Fruit fly (Drosophila melanogaster) whole organism, embryonic: ENCODE measurements around the gene ND-MNLL.

Experiments
- B-H2 ChIP-seq: fragments of 200-800 bp; sonication (Bioruptor generic); optimal IDR thresholded peaks from 2 replicates; lab custom pipeline; 2018; ENCODE audit warnings: missing biosample characterization, mild to moderate bottlenecking, missing genetic modification characterization
- BtbVII ChIP-seq: fragments of 200-800 bp; sonication (Bioruptor generic); optimal IDR thresholded peaks from 3 replicates; lab custom pipeline; 2017; ENCODE audit warnings: missing biosample characterization, mild to moderate bottlenecking, missing genetic modification characterization
- CG1024 ChIP-seq: fragments of 200-800 bp; sonication (Bioruptor generic); IDR thresholded peaks from 2 replicates; pipeline ENCODE4 v1.3.6; 2022; ENCODE audit warnings: missing biosample characterization, missing genetic modification characterization
- CG10274 ChIP-seq: fragments of 200-800 bp; sonication (Bioruptor generic); optimal IDR thresholded peaks from 3 replicates; lab custom pipeline; 2017; ENCODE audit warnings: missing biosample characterization, mild to moderate bottlenecking, missing genetic modification characterization
- CG11085 ChIP-seq: fragments of 200-800 bp; sonication (Bioruptor generic); IDR thresholded peaks from 2 replicates; pipeline ENCODE4 v1.3.6; 2022; ENCODE audit warnings: missing biosample characterization, missing genetic modification characterization
- CG11247 ChIP-seq: fragments of 200-800 bp; sonication (Bioruptor generic); IDR thresholded peaks from 2 replicates; pipeline ENCODE4 v1.3.6; 2022; ENCODE audit warnings: missing biosample characterization, missing genetic modification characterization
- CG12769 ChIP-seq: fragments of 200-800 bp; sonication (Bioruptor generic); optimal IDR thresholded peaks from 2 replicates; lab custom pipeline; 2019; ENCODE audit warnings: missing biosample characterization, mild to moderate bottlenecking, missing genetic modification characterization, moderate library complexity
- CG12942 ChIP-seq: fragments of 200-800 bp; sonication (Bioruptor generic); optimal IDR thresholded peaks from 3 replicates; lab custom pipeline; 2016; ENCODE audit warnings: missing biosample characterization, missing genetic modification characterization
- CG13624 ChIP-seq: fragments of 200-800 bp; sonication (Bioruptor generic); optimal IDR thresholded peaks from 2 replicates; lab custom pipeline; 2016; ENCODE audit warnings: missing biosample characterization, missing genetic modification characterization
- CG1602 ChIP-seq: fragments of 200-800 bp; sonication (Bioruptor generic); optimal IDR thresholded peaks from 3 replicates; lab custom pipeline; 2016; ENCODE audit warnings: missing biosample characterization, missing genetic modification characterization
- CG17359 ChIP-seq: fragments of 200-800 bp; sonication (Bioruptor generic); optimal IDR thresholded peaks from 3 replicates; lab custom pipeline; 2018; ENCODE audit warnings: missing biosample characterization, mild to moderate bottlenecking, missing genetic modification characterization, moderate library complexity
- CG18011 ChIP-seq: fragments of 200-800 bp; sonication (Bioruptor generic); optimal IDR thresholded peaks from 2 replicates; lab custom pipeline; 2017; ENCODE audit warnings: missing biosample characterization, missing genetic modification characterization, mild to moderate bottlenecking, moderate library complexity, missing genotype
- CG2116 ChIP-seq: fragments of 200-800 bp; sonication (Bioruptor generic); optimal IDR thresholded peaks from 3 replicates; lab custom pipeline; 2018; ENCODE audit warnings: missing biosample characterization, mild to moderate bottlenecking, missing genetic modification characterization
- CG6813 ChIP-seq: fragments of 200-800 bp; sonication (Bioruptor generic); optimal IDR thresholded peaks from 2 replicates; lab custom pipeline; 2017; ENCODE audit warnings: missing biosample characterization, missing genetic modification characterization, mild to moderate bottlenecking, moderate library complexity, missing genetic modification reagents
- CG7745 ChIP-seq: fragments of 200-800 bp; sonication (Bioruptor generic); optimal IDR thresholded peaks from 2 replicates; lab custom pipeline; 2018; ENCODE audit warnings: missing biosample characterization, mild to moderate bottlenecking, missing genetic modification characterization, moderate library complexity
- CG7987 ChIP-seq: fragments of 200-800 bp; sonication (Bioruptor generic); optimal IDR thresholded peaks from 2 replicates; lab custom pipeline; 2018; ENCODE audit warnings: missing biosample characterization, mild to moderate bottlenecking, missing genetic modification characterization, moderate library complexity
- CG8359 ChIP-seq: fragments of 200-800 bp; sonication (Bioruptor generic); optimal IDR thresholded peaks from 2 replicates; lab custom pipeline; 2017; ENCODE audit warnings: missing biosample characterization, mild to moderate bottlenecking, missing genetic modification characterization, borderline replicate concordance
- CG8765 ChIP-seq: fragments of 200-800 bp; sonication (Bioruptor generic); IDR thresholded peaks from 2 replicates; pipeline ENCODE4 v1.3.6; 2022; ENCODE audit warnings: missing biosample characterization, missing genetic modification characterization
- CkIIα-i1 ChIP-seq: fragments of 200-800 bp; sonication (Bioruptor generic); IDR thresholded peaks from 2 replicates; pipeline ENCODE4 v1.3.6; 2022; ENCODE audit warnings: missing biosample characterization, missing genetic modification characterization
- Dbx ChIP-seq: fragments of 200-800 bp; sonication (Bioruptor generic); IDR thresholded peaks from 3 replicates; pipeline ENCODE4 v1.3.6; 2022; ENCODE audit warnings: missing biosample characterization, missing genetic modification characterization
- Fer2 ChIP-seq: fragments of 200-800 bp; sonication (Bioruptor generic); optimal IDR thresholded peaks from 2 replicates; lab custom pipeline; 2018; ENCODE audit warnings: missing biosample characterization, mild to moderate bottlenecking, missing genetic modification characterization, moderate library complexity
- Gug ChIP-seq: fragments of 200-800 bp; sonication (Bioruptor generic); IDR thresholded peaks from 4 replicates; pipeline ENCODE4 v1.3.6; 2022; ENCODE audit warnings: missing biosample characterization, missing genetic modification characterization
- HmgZ ChIP-seq: fragments of 200-800 bp; sonication (Bioruptor generic); optimal IDR thresholded peaks from 2 replicates; lab custom pipeline; 2018; ENCODE audit warnings: missing biosample characterization, mild to moderate bottlenecking, missing genetic modification characterization
- Lhr ChIP-seq: fragments of 200-800 bp; sonication (Bioruptor generic); optimal IDR thresholded peaks from 3 replicates; lab custom pipeline; 2017; ENCODE audit warnings: mild to moderate bottlenecking, missing biosample characterization, missing genetic modification reagents, missing genetic modification characterization
- NFAT ChIP-seq: fragments of 200-800 bp; sonication (Bioruptor generic); IDR thresholded peaks from 2 replicates; pipeline ENCODE4 v1.3.6; 2022; ENCODE audit warnings: missing biosample characterization, missing genetic modification characterization
- Oaz ChIP-seq: fragments of 200-800 bp; sonication (Bioruptor generic); IDR thresholded peaks from 2 replicates; pipeline ENCODE4 v1.3.6; 2022; ENCODE audit warnings: missing biosample characterization, missing genetic modification characterization
- Side ChIP-seq: fragments of 200-800 bp; sonication (Bioruptor generic); optimal IDR thresholded peaks from 2 replicates; lab custom pipeline; 2016; ENCODE audit warnings: missing biosample characterization, missing genetic modification characterization
- TFAM ChIP-seq: fragments of 200-800 bp; sonication (Bioruptor generic); optimal IDR thresholded peaks from 2 replicates; lab custom pipeline; 2017; ENCODE audit warnings: missing biosample characterization, missing genetic modification characterization, inconsistent platforms
- Taf1 ChIP-seq: fragments of 200-800 bp; sonication (Bioruptor generic); IDR thresholded peaks from 2 replicates; pipeline ENCODE4 v1.3.6; 2022; ENCODE audit warnings: missing biosample characterization, missing genetic modification characterization
- Xrp1 ChIP-seq: fragments of 200-800 bp; sonication (Bioruptor generic); IDR thresholded peaks from 2 replicates; pipeline ENCODE4 v1.3.6; 2022; ENCODE audit warnings: missing biosample characterization, missing genetic modification characterization
- YL-1 ChIP-seq: fragments of 200-800 bp; sonication (Bioruptor generic); optimal IDR thresholded peaks from 3 replicates; lab custom pipeline; 2017; ENCODE audit warnings: missing biosample characterization, mild to moderate bottlenecking, missing genetic modification characterization
- ac ChIP-seq: fragments of 200-800 bp; sonication (Bioruptor generic); optimal IDR thresholded peaks from 3 replicates; lab custom pipeline; 2017; ENCODE audit warnings: missing biosample characterization, mild to moderate bottlenecking, missing genetic modification characterization
- cg ChIP-seq: fragments of 200-800 bp; sonication (Bioruptor generic); optimal IDR thresholded peaks from 3 replicates; lab custom pipeline; 2019; ENCODE audit warnings: missing biosample characterization, mild to moderate bottlenecking, missing genetic modification characterization, moderate library complexity
- chm ChIP-seq: fragments of 200-800 bp; sonication (Bioruptor generic); IDR thresholded peaks from 2 replicates; pipeline ENCODE4 v1.3.6; 2022; ENCODE audit warnings: missing biosample characterization, missing genetic modification characterization
- ci ChIP-seq: fragments of 200-800 bp; sonication (Bioruptor generic); IDR thresholded peaks from 3 replicates; pipeline ENCODE4 v1.3.6; 2022; ENCODE audit warnings: missing biosample characterization, missing genetic modification characterization
- croc ChIP-seq: fragments of 200-800 bp; sonication (Bioruptor generic); conservative IDR thresholded peaks from 3 replicates; pipeline ENCODE4 v1.3.6; 2022; ENCODE audit warnings: missing biosample characterization, missing genetic modification characterization
- da ChIP-seq: fragments of 200-800 bp; sonication (Bioruptor generic); optimal IDR thresholded peaks from 2 replicates; lab custom pipeline; 2016; ENCODE audit warnings: missing biosample characterization, missing genetic modification characterization
- esg ChIP-seq: fragments of 200-800 bp; sonication (Bioruptor generic); conservative IDR thresholded peaks from 2 replicates; pipeline ENCODE4 v1.3.6; 2022; ENCODE audit warnings: missing biosample characterization, missing genetic modification characterization
- lov ChIP-seq, 2 experiments: fragments of 200-800 bp in 1 of 2; fragments of >200 bp in 1 of 2; sonication (Bioruptor generic) in 1 of 2; IDR thresholded peaks in 1 of 2; optimal IDR thresholded peaks in 1 of 2; 2 replicates in 1 of 2; 3 replicates in 1 of 2; pipeline versions ENCODE4 v1.3.6 to Lab custom; 2017 to 2022; ENCODE audit warnings: missing biosample characterization in 1 of 2, missing genetic modification characterization in 1 of 2
- nau ChIP-seq: fragments of 200-800 bp; sonication (Bioruptor generic); optimal IDR thresholded peaks from 3 replicates; lab custom pipeline; 2017; ENCODE audit warnings: missing biosample characterization, mild to moderate bottlenecking, missing genetic modification characterization, missing genetic modification reagents
- phol ChIP-seq: fragments of 200-800 bp; sonication (Bioruptor generic); optimal IDR thresholded peaks from 3 replicates; lab custom pipeline; 2018; ENCODE audit warnings: missing biosample characterization, mild to moderate bottlenecking, missing genetic modification characterization, moderate library complexity
- seq ChIP-seq: fragments of 200-800 bp; sonication (Bioruptor generic); IDR thresholded peaks from 2 replicates; pipeline ENCODE4 v1.3.6; 2022; ENCODE audit warnings: missing biosample characterization, missing genetic modification characterization
- sima ChIP-seq: fragments of 200-800 bp; sonication (Bioruptor generic); optimal IDR thresholded peaks from 2 replicates; lab custom pipeline; 2016; ENCODE audit warnings: missing biosample characterization, missing genetic modification characterization
- sisA ChIP-seq: fragments of 200-800 bp; sonication (Bioruptor generic); IDR thresholded peaks from 2 replicates; pipeline ENCODE4 v1.3.6; 2022; ENCODE audit warnings: missing biosample characterization, missing genetic modification characterization
- slp2 ChIP-seq: fragments of 200-800 bp; sonication (Bioruptor generic); optimal IDR thresholded peaks from 2 replicates; lab custom pipeline; 2016; ENCODE audit warnings: missing biosample characterization, missing genetic modification characterization
- sr ChIP-seq: fragments of 200-800 bp; sonication (Bioruptor generic); IDR thresholded peaks from 3 replicates; pipeline ENCODE4 v1.3.6; 2022; ENCODE audit warnings: missing biosample characterization, missing genetic modification characterization
- sug ChIP-seq: fragments of 200-800 bp; optimal IDR thresholded peaks from 2 replicates; lab custom pipeline; 2019; ENCODE audit warnings: missing biosample characterization, mild to moderate bottlenecking, missing genetic modification characterization, moderate library complexity
- tx ChIP-seq: fragments of 200-800 bp; sonication (Bioruptor generic); optimal IDR thresholded peaks from 2 replicates; lab custom pipeline; 2016; ENCODE audit warnings: missing biosample characterization, missing genetic modification characterization
- yki ChIP-seq: fragments of >200 bp; optimal IDR thresholded peaks from 3 replicates; lab custom pipeline; 2018
- zf30C ChIP-seq: fragments of 200-800 bp; sonication (Bioruptor generic); optimal IDR thresholded peaks from 3 replicates; lab custom pipeline; 2018; ENCODE audit warnings: missing biosample characterization, mild to moderate bottlenecking, missing genetic modification characterization
- zfh1 ChIP-seq: fragments of 200-800 bp; sonication (Bioruptor generic); IDR thresholded peaks from 3 replicates; pipeline ENCODE4 v1.3.6; 2022; ENCODE audit warnings: missing biosample characterization, missing genetic modification characterization

ND-MNLL gene

dm6 chrX:7888386-7889024 lies 5.1 kb downstream of the ND-MNLL start, which contains the start of gene Acat1 (continued):
- TF ChIP-seq YL-1 (GFP tag; lab: Kevin White, UChicago): peak; percentile 65
- peak; percentile 19 for TF ChIP-seq CG7987 (GFP tag; lab: Kevin White, UChicago)
- TF ChIP-seq TFAM (GFP tag; lab: Kevin White, UChicago): no peak
- TF ChIP-seq CG7745: no peak
- peak; percentile 33 for TF ChIP-seq Side (GFP tag; lab: Kevin White, UChicago)
- no peak for TF ChIP-seq CkIIα-i1 (GFP tag; lab: Robert Waterston, UW)
- no peak for TF ChIP-seq Gug (GFP tag; lab: Robert Waterston, UW)
- peak; percentile 12 for TF ChIP-seq CG12942
- TF ChIP-seq HmgZ: peak; percentile 34
- no peak for TF ChIP-seq seq
- TF ChIP-seq lov (optimal IDR thresholded peaks at IDR 0.05; lab: Kevin White, UChicago): no peak
- TF ChIP-seq lov (GFP tag; IDR thresholded peaks at IDR 0.05; lab: Robert Waterston, UW): no peak
- TF ChIP-seq CG10274 (GFP tag; lab: Kevin White, UChicago): no peak
- no peak for TF ChIP-seq Oaz (GFP tag; lab: Robert Waterston, UW)
- TF ChIP-seq Fer2 (tag; lab: Kevin White, UChicago): no peak
- no peak for TF ChIP-seq sima (GFP tag; lab: Kevin White, UChicago)
- TF ChIP-seq CG8765 (GFP tag; lab: Robert Waterston, UW): no peak
- peak; percentile 12 for TF ChIP-seq CG6813 (GFP tag; lab: Kevin White, UChicago)
- no peak for TF ChIP-seq yki
- TF ChIP-seq tx (GFP tag; lab: Kevin White, UChicago): peak; percentile 44
- peak; percentile 73 for TF ChIP-seq CG2116 (GFP tag; lab: Kevin White, UChicago)
- no peak for TF ChIP-seq CG17359 (tag; lab: Kevin White, UChicago)
- TF ChIP-seq CG1024 (GFP tag; lab: Robert Waterston, UW): no peak
- TF ChIP-seq Dbx (GFP tag; lab: Robert Waterston, UW): peak; percentile 22; the same call in 1 of the 3 replicates
- peak; percentile 39 for TF ChIP-seq CG13624 (GFP tag; lab: Kevin White, UChicago)
- no peak for TF ChIP-seq sug
- no peak for TF ChIP-seq croc (GFP tag; lab: Robert Waterston, UW)
- TF ChIP-seq phol: peak; percentile 64
- TF ChIP-seq sr (GFP tag; lab: Robert Waterston, UW): no peak
- no peak for TF ChIP-seq Taf1 (GFP tag; lab: Robert Waterston, UW)
- no peak for TF ChIP-seq CG11085 (GFP tag; lab: Robert Waterston, UW)
- no peak for TF ChIP-seq CG12769
- TF ChIP-seq B-H2 (GFP tag; lab: Kevin White, UChicago): no peak
- TF ChIP-seq ci (GFP tag; lab: Robert Waterston, UW): peak; percentile 76
- TF ChIP-seq slp2: no peak
- TF ChIP-seq CG8359 (GFP tag; lab: Kevin White, UChicago): no peak
- TF ChIP-seq BtbVII: no peak
- TF ChIP-seq esg (GFP tag; lab: Robert Waterston, UW): peak; percentile 28; the same call in 1 of the 2 replicates
- TF ChIP-seq CG11247 (GFP tag; lab: Robert Waterston, UW): peak; percentile 41; the same call in 1 of the 2 replicates
- peak; percentile 44 for TF ChIP-seq CG1602 (GFP tag; lab: Kevin White, UChicago)
- no peak for TF ChIP-seq chm (GFP tag; lab: Robert Waterston, UW)
- TF ChIP-seq sisA (GFP tag; lab: Robert Waterston, UW): peak; percentile 51
- TF ChIP-seq ac: no peak
- TF ChIP-seq zf30C (GFP tag; lab: Kevin White, UChicago): no peak
- no peak for TF ChIP-seq da (GFP tag; lab: Kevin White, UChicago)
- peak; percentile 76 for TF ChIP-seq zfh1
- peak; percentile 83 for TF ChIP-seq Xrp1 (GFP tag; lab: Robert Waterston, UW)
- peak; percentile 54 for TF ChIP-seq CG18011 (GFP tag; lab: Kevin White, UChicago)
- TF ChIP-seq NFAT (GFP tag; lab: Robert Waterston, UW): no peak
- TF ChIP-seq Lhr (GFP tag; lab: Kevin White, UChicago): peak; percentile 27
- TF ChIP-seq nau (GFP tag; lab: Kevin White, UChicago): no peak
- TF ChIP-seq cg (GFP tag; lab: Kevin White, UChicago): no peak
